Worm (Caenorhabditis elegans): Measurements from ENCODE around the gene F41G3.10.

Gene F41G3.10

DNA sequence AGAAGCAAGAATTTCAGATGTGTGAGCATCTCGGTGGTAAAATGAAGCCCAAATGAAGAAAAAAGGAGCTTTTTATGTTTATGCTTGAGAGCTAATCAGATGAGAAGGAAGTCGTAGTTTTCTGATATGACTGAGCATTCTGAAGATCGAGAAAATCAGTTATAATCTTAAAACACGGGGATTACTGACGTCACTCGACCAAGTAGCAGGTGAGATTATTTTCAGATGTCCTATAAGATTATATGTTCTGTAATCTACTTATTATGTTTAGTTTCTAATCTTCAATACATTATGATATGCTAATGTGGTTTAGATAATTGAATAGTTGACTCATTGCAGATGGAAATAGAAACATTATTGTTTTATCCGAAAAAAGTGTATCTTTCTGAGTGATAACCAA, 3.5 kb downstream of the F41G3.10 start, which contains the start of gene ins-14:
TSS of gene ins-14 (minus strand) at position 32 of the 400 bp plus-strand sequence.
- TF ChIP-seq nfya-1 (tag; optimal IDR thresholded peaks at IDR 0.05; ENCODE audit: insufficient read depth) (no peak), fos-1 (tag; optimal IDR thresholded peaks at IDR 0.05) (no peak), skn-1 (tag; optimal IDR thresholded peaks at IDR 0.05) (no peak), mdl-1 (tag; optimal IDR thresholded peaks at IDR 0.05) (no peak), lin-39 (tag; optimal IDR thresholded peaks at IDR 0.05) (no peak), egl-27 (tag; optimal IDR thresholded peaks at IDR 0.05) (no peak), sea-2 (GFP tag; optimal IDR thresholded peaks at IDR 0.05) (no peak), nhr-12 (tag; optimal IDR thresholded peaks at IDR 0.05) (no peak), lsy-12 (tag; optimal IDR thresholded peaks at IDR 0.05) (no peak), mml-1 (tag; optimal IDR thresholded peaks at IDR 0.05) (no peak), nhr-43 (tag; optimal IDR thresholded peaks at IDR 0.05; ENCODE audit: poor library complexity, severe bottlenecking) (no peak)

ce11 chrII:6744648-6745047, 4.7 kb downstream of the F41G3.10 start, which contains the start of gene ins-15:
ins-15 (minus strand) TSS chrII:6744748.
- no peak for TF ChIP-seq nhr-12 (tag; optimal IDR thresholded peaks at IDR 0.05)
- no peak for TF ChIP-seq daf-12 (tag; optimal IDR thresholded peaks at IDR 0.05)
- TF ChIP-seq lin-39 (tag; optimal IDR thresholded peaks at IDR 0.05): no peak
- TF ChIP-seq ceh-28 (tag; optimal IDR thresholded peaks at IDR 0.05): no peak
- no peak for TF ChIP-seq nhr-77 (tag; optimal IDR thresholded peaks at IDR 0.05)
- TF ChIP-seq lin-15B (tag; optimal IDR thresholded peaks at IDR 0.05): no peak
- no peak for TF ChIP-seq sea-2 (GFP tag; optimal IDR thresholded peaks at IDR 0.05)
- TF ChIP-seq fkh-10 (GFP tag; optimal IDR thresholded peaks at IDR 0.05): no peak
- no peak for TF ChIP-seq ceh-16 (tag; optimal IDR thresholded peaks at IDR 0.05)
- TF ChIP-seq fos-1 (tag; optimal IDR thresholded peaks at IDR 0.05): no peak
- no peak for TF ChIP-seq nhr-67 (tag; optimal IDR thresholded peaks at IDR 0.05)
- TF ChIP-seq nhr-43 (tag; optimal IDR thresholded peaks at IDR 0.05; ENCODE audit: poor library complexity, severe bottlenecking): no peak
- TF ChIP-seq fkh-2 (tag; optimal IDR thresholded peaks at IDR 0.05): no peak
- TF ChIP-seq skn-1 (tag; optimal IDR thresholded peaks at IDR 0.05): no peak
- TF ChIP-seq pqm-1 (tag; optimal IDR thresholded peaks at IDR 0.05): no peak
- no peak for TF ChIP-seq R02D3.7 (tag; optimal IDR thresholded peaks at IDR 0.05)

DNA sequence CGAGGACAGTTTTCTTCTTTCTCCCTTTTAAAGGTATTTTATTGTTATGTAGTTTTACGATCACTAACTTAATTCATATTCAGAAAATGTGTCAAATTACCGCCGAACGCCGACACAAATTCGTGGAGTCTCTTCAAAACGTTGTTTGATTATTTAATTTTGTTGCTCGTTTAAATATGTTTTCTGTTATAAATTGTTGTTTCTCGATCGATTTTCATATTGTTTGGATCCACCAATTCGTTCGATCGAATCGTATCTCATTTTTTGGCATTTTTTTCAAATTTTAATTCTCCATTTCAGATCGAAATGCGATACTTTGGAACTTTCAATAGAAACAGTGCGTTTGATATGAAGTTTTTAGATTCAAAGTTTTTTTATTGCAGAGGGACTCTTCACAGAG, 6.7 kb downstream of the F41G3.10 start, which contains the start of gene F41G3.6:
TSS of gene F41G3.6 (plus strand) at position 301 of the 400 bp plus-strand sequence.
- TF ChIP-seq eor-1 (tag; optimal IDR thresholded peaks at IDR 0.05): no peak
- no peak for TF ChIP-seq tbx-2 (tag; optimal IDR thresholded peaks at IDR 0.05)
- TF ChIP-seq nhr-12 (tag; optimal IDR thresholded peaks at IDR 0.05): no peak
- no peak for TF ChIP-seq R02D3.7 (tag; optimal IDR thresholded peaks at IDR 0.05)
- no peak for TF ChIP-seq unc-39 (tag; optimal IDR thresholded peaks at IDR 0.05)
- no peak for TF ChIP-seq egl-27 (tag; optimal IDR thresholded peaks at IDR 0.05)
- no peak for TF ChIP-seq hmg-11 (tag; optimal IDR thresholded peaks at IDR 0.05)
- TF ChIP-seq ztf-4 (tag; optimal IDR thresholded peaks at IDR 0.05): no peak
- no peak for TF ChIP-seq elt-1 (tag; optimal IDR thresholded peaks at IDR 0.05)
- TF ChIP-seq nhr-28 (tag; optimal IDR thresholded peaks at IDR 0.05): no peak
- no peak for TF ChIP-seq pha-4 (tag; optimal IDR thresholded peaks at IDR 0.05)
- TF ChIP-seq nhr-25 (tag; optimal IDR thresholded peaks at IDR 0.05): no peak
- TF ChIP-seq ZK546.5 (tag; optimal IDR thresholded peaks at IDR 0.05): no peak
- no peak for TF ChIP-seq nhr-77 (tag; optimal IDR thresholded peaks at IDR 0.05)
- TF ChIP-seq nhr-43 (tag; optimal IDR thresholded peaks at IDR 0.05; ENCODE audit: poor library complexity, severe bottlenecking): no peak
- TF ChIP-seq lin-15B (tag; optimal IDR thresholded peaks at IDR 0.05): no peak
- no peak for TF ChIP-seq fkh-10 (GFP tag; optimal IDR thresholded peaks at IDR 0.05)
- no peak for TF ChIP-seq egl-5 (tag; optimal IDR thresholded peaks at IDR 0.05)
- TF ChIP-seq aly-2 (tag; optimal IDR thresholded peaks at IDR 0.05): no peak

DNA sequence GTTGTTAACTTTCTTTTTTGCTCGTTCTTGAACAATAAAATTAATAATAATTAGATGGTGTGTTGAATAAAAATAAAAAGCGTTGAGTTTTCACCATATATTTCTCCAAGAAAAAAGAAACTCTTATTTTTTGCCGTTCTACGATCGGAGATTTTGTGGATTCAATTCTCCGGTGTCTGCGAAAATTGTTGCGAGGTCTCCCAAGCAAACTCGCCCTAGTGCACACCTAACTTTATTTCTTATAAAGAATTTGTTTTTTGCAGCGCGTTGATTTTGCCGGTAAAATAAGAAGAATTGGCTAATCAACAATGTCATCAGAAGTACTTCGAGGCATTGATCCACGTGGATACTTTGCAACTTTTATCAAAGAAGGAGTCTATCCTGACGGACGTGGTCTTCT, 7.9 kb downstream of the F41G3.10 start, which contains the start of gene exos-8:
TSS of gene exos-8 (plus strand) at position 264 of the 400 bp plus-strand sequence.
- TF ChIP-seq fos-1 (tag; optimal IDR thresholded peaks at IDR 0.05): no peak
- peak; percentile 54 for TF ChIP-seq nhr-43 (tag; optimal IDR thresholded peaks at IDR 0.05; ENCODE audit: poor library complexity, severe bottlenecking)
- no peak for TF ChIP-seq elt-1 (tag; optimal IDR thresholded peaks at IDR 0.05)
- peak; percentile 83 for TF ChIP-seq lin-15B (tag; optimal IDR thresholded peaks at IDR 0.05)
- TF ChIP-seq nhr-23 (tag; optimal IDR thresholded peaks at IDR 0.05): peak; percentile 50
- no peak for TF ChIP-seq fkh-10 (GFP tag; optimal IDR thresholded peaks at IDR 0.05)
- peak; percentile 65 for TF ChIP-seq nfya-1 (tag; optimal IDR thresholded peaks at IDR 0.05; ENCODE audit: insufficient read depth)
- peak; percentile 61 for TF ChIP-seq egl-5 (tag; optimal IDR thresholded peaks at IDR 0.05)
- no peak for TF ChIP-seq ceh-82 (tag; optimal IDR thresholded peaks at IDR 0.05)
- TF ChIP-seq nhr-76 (tag; optimal IDR thresholded peaks at IDR 0.05): no peak
- no peak for TF ChIP-seq ceh-28 (tag; optimal IDR thresholded peaks at IDR 0.05)
- no peak for TF ChIP-seq ama-1 (optimal IDR thresholded peaks at IDR 0.05)
- TF ChIP-seq nhr-28 (tag; optimal IDR thresholded peaks at IDR 0.05): no peak
- TF ChIP-seq ztf-4 (tag; optimal IDR thresholded peaks at IDR 0.05): no peak
- peak; percentile 12 for TF ChIP-seq R02D3.7 (tag; optimal IDR thresholded peaks at IDR 0.05)
- peak; percentile 49 for TF ChIP-seq pqm-1 (tag; optimal IDR thresholded peaks at IDR 0.05)
- TF ChIP-seq ceh-16 (tag; optimal IDR thresholded peaks at IDR 0.05): no peak
- no peak for TF ChIP-seq zag-1 (tag; optimal IDR thresholded peaks at IDR 0.05)
- no peak for TF ChIP-seq sea-2 (GFP tag; optimal IDR thresholded peaks at IDR 0.05)
- no peak for TF ChIP-seq daf-12 (tag; optimal IDR thresholded peaks at IDR 0.05)
- no peak for TF ChIP-seq nhr-11 (tag; optimal IDR thresholded peaks at IDR 0.05)
- TF ChIP-seq nhr-67 (tag; optimal IDR thresholded peaks at IDR 0.05): no peak
- TF ChIP-seq nhr-77 (tag; optimal IDR thresholded peaks at IDR 0.05): no peak
- TF ChIP-seq mdl-1 (tag; optimal IDR thresholded peaks at IDR 0.05): no peak
- TF ChIP-seq ztf-11 (tag; optimal IDR thresholded peaks at IDR 0.05): no peak
- no peak for TF ChIP-seq egl-27 (tag; optimal IDR thresholded peaks at IDR 0.05)
- TF ChIP-seq nhr-237 (tag; optimal IDR thresholded peaks at IDR 0.05): no peak
- TF ChIP-seq elt-2 (tag; optimal IDR thresholded peaks at IDR 0.05): peak; percentile 37
- peak; percentile 40 for TF ChIP-seq nhr-25 (tag; optimal IDR thresholded peaks at IDR 0.05)
- peak; percentile 80 for TF ChIP-seq pha-4 (tag; optimal IDR thresholded peaks at IDR 0.05)
- no peak for TF ChIP-seq tbx-2 (tag; optimal IDR thresholded peaks at IDR 0.05)
- TF ChIP-seq eor-1 (tag; optimal IDR thresholded peaks at IDR 0.05): no peak
- no peak for TF ChIP-seq lsy-12 (tag; optimal IDR thresholded peaks at IDR 0.05)
- no peak for TF ChIP-seq fkh-2 (tag; optimal IDR thresholded peaks at IDR 0.05)
- TF ChIP-seq mml-1 (tag; optimal IDR thresholded peaks at IDR 0.05): no peak
- no peak for TF ChIP-seq ZK546.5 (tag; optimal IDR thresholded peaks at IDR 0.05)

All from whole organism, L3 larva.